Fruit fly (Drosophila melanogaster) S2 (cell line): ENCODE results near the gene Npc2b.

Experiments used
- CG8478 ChIP-seq: fragments of >200 bp; optimal IDR thresholded peaks from 2 replicates; lab custom pipeline; 2018
- CTCF ChIP-seq, 2 experiments: fragments of >200 bp; optimal IDR thresholded peaks; 2 replicates each; lab custom pipeline; 2018

DNA sequence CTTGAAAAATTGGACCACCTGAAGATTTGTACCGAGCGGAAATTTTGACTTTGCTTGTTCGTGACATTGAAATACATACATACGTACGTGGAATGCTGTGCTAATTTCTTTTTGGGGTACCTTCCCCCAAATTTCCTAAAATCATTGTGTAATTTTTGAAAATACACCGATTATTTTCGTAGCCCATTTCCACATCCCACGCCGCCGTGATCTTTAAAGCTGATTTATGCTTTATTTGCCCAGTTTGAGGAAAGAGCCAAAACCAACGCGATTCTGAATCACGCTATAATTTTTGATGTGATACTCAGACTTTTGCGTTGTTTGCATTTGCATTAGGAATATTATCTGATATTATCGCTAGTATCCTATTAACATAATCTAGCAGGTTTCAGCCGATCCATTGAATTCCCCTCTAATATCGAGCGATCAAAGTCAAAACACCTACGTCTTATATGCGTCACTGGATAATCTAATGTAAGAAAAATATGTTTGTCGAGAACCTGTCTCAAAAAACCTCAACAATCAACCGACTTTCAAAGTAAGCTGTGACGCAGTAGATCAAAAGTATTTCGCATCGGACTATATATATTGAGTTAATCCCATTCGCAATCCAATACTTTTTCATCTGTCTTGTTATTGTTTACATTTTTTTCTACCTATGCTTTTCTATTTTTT is 26.3 kb upstream of the Npc2b start:
- TF ChIP-seq CTCF (optimal IDR thresholded peaks at IDR 0.05; lab: Kevin White, UChicago) = no peak
- no peak for TF ChIP-seq CG8478
